Fruit fly (Drosophila melanogaster): ENCODE data around the gene pros.

dm6 chr3R:11370805-11371204 is 42.5 kb downstream of the pros start:
- TF ChIP-seq ttk (optimal IDR thresholded peaks at IDR 0.05) (no peak), h (optimal IDR thresholded peaks at IDR 0.05) (no peak)
